Worm (Caenorhabditis elegans) whole organism, L4 larva: ENCODE results near the gene F49F1.15.

Source experiments
- ZK546.5 ChIP-seq, 2 experiments: sonication (generic microtip); optimal IDR thresholded peaks; 2 replicates each; lab custom pipeline; 2017; ENCODE audit warnings: missing biosample characterization in 2 of 2, missing genetic modification characterization in 2 of 2
- aly-2 ChIP-seq: sonication (generic microtip); optimal IDR thresholded peaks from 2 replicates; lab custom pipeline; 2018; ENCODE audit warnings: missing biosample characterization, missing genetic modification characterization
- fkh-10 ChIP-seq: fragments of 150-350 bp; optimal IDR thresholded peaks from 2 replicates; lab custom pipeline; 2014; ENCODE audit warnings: missing biosample characterization, missing genetic modification reagents, missing genetic modification characterization
- lim-7 ChIP-seq: fragments of 200-800 bp; sonication (Bioruptor generic); IDR thresholded peaks from 2 replicates; pipeline ENCODE4 v1.3.6; 2022; ENCODE audit warnings: missing genetic modification characterization, missing compliant biosample characterization
- lin-13 ChIP-seq: fragments of 150-350 bp; optimal IDR thresholded peaks from 2 replicates; lab custom pipeline; 2014; ENCODE audit warnings: missing biosample characterization, missing genetic modification reagents, missing genetic modification characterization
- lin-39 ChIP-seq: fragments of 150-350 bp; optimal IDR thresholded peaks from 2 replicates; lab custom pipeline; 2014; ENCODE audit warnings: missing biosample characterization, missing genetic modification reagents, missing genetic modification characterization
- nhr-10 ChIP-seq: fragments of 150-350 bp; optimal IDR thresholded peaks from 2 replicates; lab custom pipeline; 2014; ENCODE audit warnings: missing biosample characterization, missing genetic modification characterization
- pqm-1 ChIP-seq: sonication (generic microtip); optimal IDR thresholded peaks from 2 replicates; lab custom pipeline; 2017; ENCODE audit warnings: missing biosample characterization, missing genetic modification characterization
- rbr-2 ChIP-seq: sonication (generic microtip); optimal IDR thresholded peaks from 2 replicates; lab custom pipeline; 2016; ENCODE audit warnings: missing genotype, missing genetic modification characterization, missing compliant biosample characterization

DNA sequence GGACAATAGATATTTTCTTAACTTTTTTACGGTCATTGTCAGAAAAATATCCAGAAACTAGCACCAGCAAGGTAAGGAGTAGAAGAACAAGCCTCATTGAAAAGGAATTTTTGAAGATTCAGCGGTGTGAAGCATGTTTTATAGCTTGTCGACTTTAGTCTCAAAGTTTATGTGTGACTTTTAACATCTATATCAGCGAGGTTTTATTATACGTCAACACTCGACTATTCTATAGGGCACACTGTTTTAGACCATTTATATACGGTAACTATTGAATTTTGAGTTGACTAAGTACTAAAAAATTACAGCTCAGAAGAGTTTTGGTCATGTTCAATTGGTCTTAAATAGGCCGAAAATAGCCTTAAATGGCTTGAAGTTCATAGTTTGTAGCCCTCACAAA lies 26.9 kb upstream of the F49F1.15 start, which contains the start of gene F49F1.11:
- no peak for TF ChIP-seq lin-39 (tag; lab: Kevin White, UChicago)
- TF ChIP-seq ZK546.5 (tag; optimal IDR thresholded peaks at IDR 0.05; lab: Kevin White, UChicago): no peak
- TF ChIP-seq pqm-1 (tag; lab: Kevin White, UChicago): no peak
- TF ChIP-seq fkh-10 (GFP tag; lab: Kevin White, UChicago): no peak
- TF ChIP-seq nhr-10: no peak
- no peak for TF ChIP-seq aly-2 (tag; lab: Kevin White, UChicago)
- no peak for TF ChIP-seq lim-7 (GFP tag; lab: Robert Waterston, UW)
- no peak for TF ChIP-seq lin-13 (GFP tag; lab: Kevin White, UChicago)
- TF ChIP-seq rbr-2 (tag; lab: Kevin White, UChicago): no peak
